Fruit fly (Drosophila melanogaster) Kc167 (cell line): Measurements from ENCODE around the gene MTF-1.

Source experiments
- Myc ChIP-seq: fragments of >200 bp; optimal IDR thresholded peaks from 2 replicates; lab custom pipeline; 2017; ENCODE audit warnings: missing external identifiers
- Sin3A ChIP-seq: fragments of >200 bp; optimal IDR thresholded peaks from 2 replicates; lab custom pipeline; 2018; ENCODE audit warnings: missing external identifiers
- h ChIP-seq: fragments of >200 bp; optimal IDR thresholded peaks from 3 replicates; lab custom pipeline; 2018; ENCODE audit warnings: missing external identifiers
- insv ChIP-seq: fragments of >200 bp; optimal IDR thresholded peaks from 3 replicates; lab custom pipeline; 2018; ENCODE audit warnings: missing external identifiers
- psq ChIP-seq: fragments of >200 bp; optimal IDR thresholded peaks from 2 replicates; lab custom pipeline; 2017; ENCODE audit warnings: missing external identifiers
- ttk ChIP-seq: sonication (Bioruptor generic); optimal IDR thresholded peaks from 2 replicates; lab custom pipeline; 2017; ENCODE audit warnings: missing external identifiers

- TF ChIP-seq insv (lab: Kevin White, UChicago) (no peak), psq (lab: Kevin White, UChicago) (no peak), h (lab: Kevin White, UChicago) (no peak), ttk (lab: Kevin White, UChicago) (no peak), Myc (no peak), Sin3A (lab: Kevin White, UChicago) (no peak)
Measured at dm6 chr3L:9487586-9487985, 57.5 kb downstream of the MTF-1 start, which contains the start of gene pall.
